Worm (Caenorhabditis elegans) whole organism, L2 larva: ENCODE results near the gene ugt-21.

ENCODE experiments used
- C34F6.9 ChIP-seq: fragments of 150-350 bp; optimal IDR thresholded peaks from 2 replicates; lab custom pipeline; 2014; ENCODE audit warnings: missing biosample characterization, missing genetic modification characterization
- F13H6.1 ChIP-seq: sonication (generic microtip); optimal IDR thresholded peaks from 2 replicates; lab custom pipeline; 2016; ENCODE audit warnings: missing genetic modification characterization, missing compliant biosample characterization
- R02D3.7 ChIP-seq: fragments of 150-350 bp; optimal IDR thresholded peaks from 2 replicates; lab custom pipeline; 2014; ENCODE audit warnings: missing biosample characterization, missing genetic modification characterization
- Y55F3AM.14 ChIP-seq: fragments of 200-800 bp; sonication (Bioruptor generic); optimal IDR thresholded peaks from 2 replicates; lab custom pipeline; 2018; ENCODE audit warnings: mild to moderate bottlenecking, missing genetic modification characterization, missing compliant biosample characterization
- ZK546.5 ChIP-seq: sonication (generic microtip); optimal IDR thresholded peaks from 2 replicates; lab custom pipeline; 2017; ENCODE audit warnings: missing biosample characterization, missing genetic modification characterization
- alr-1 ChIP-seq: fragments of 150-350 bp; optimal IDR thresholded peaks from 2 replicates; lab custom pipeline; 2014; ENCODE audit warnings: missing biosample characterization, missing genetic modification characterization
- aly-2 ChIP-seq: fragments of 150-350 bp; optimal IDR thresholded peaks from 2 replicates; lab custom pipeline; 2014; ENCODE audit warnings: missing biosample characterization, missing genetic modification characterization
- ama-1 ChIP-seq: fragments of 150-350 bp; optimal IDR thresholded peaks from 2 replicates; lab custom pipeline; 2018; ENCODE audit warnings: inconsistent platforms
- blmp-1 ChIP-seq: sonication (generic microtip); optimal IDR thresholded peaks from 2 replicates; lab custom pipeline; 2017; ENCODE audit warnings: missing genetic modification characterization, mild to moderate bottlenecking, missing compliant biosample characterization, antibody characterized with exemption, moderate library complexity; ENCODE audit not compliant: insufficient read depth
- ceh-16 ChIP-seq: fragments of 150-350 bp; optimal IDR thresholded peaks from 2 replicates; lab custom pipeline; 2014; ENCODE audit warnings: missing biosample characterization, missing genetic modification characterization
- crh-2 ChIP-seq: sonication (generic microtip); optimal IDR thresholded peaks from 2 replicates; lab custom pipeline; 2017; ENCODE audit warnings: missing biosample characterization, missing genetic modification characterization
- egl-27 ChIP-seq: sonication (generic microtip); optimal IDR thresholded peaks from 3 replicates; lab custom pipeline; 2017; ENCODE audit warnings: missing biosample characterization, missing genetic modification reagents, missing genetic modification characterization
- fos-1 ChIP-seq: fragments of 150-350 bp; optimal IDR thresholded peaks from 2 replicates; lab custom pipeline; 2014; ENCODE audit warnings: missing biosample characterization, missing genetic modification characterization
- gmeb-1 ChIP-seq: fragments of 150-350 bp; optimal IDR thresholded peaks from 2 replicates; lab custom pipeline; 2014; ENCODE audit warnings: missing biosample characterization, missing genetic modification characterization
- lin-11 ChIP-seq: fragments of 150-350 bp; sonication (generic microtip); optimal IDR thresholded peaks from 2 replicates; lab custom pipeline; 2014; ENCODE audit warnings: missing biosample characterization, missing genetic modification characterization, inconsistent platforms, mixed read lengths
- lin-13 ChIP-seq: fragments of 150-350 bp; optimal IDR thresholded peaks from 2 replicates; lab custom pipeline; 2014; ENCODE audit warnings: missing biosample characterization, missing genetic modification reagents, missing genetic modification characterization
- lin-39 ChIP-seq: fragments of 150-350 bp; optimal IDR thresholded peaks from 2 replicates; lab custom pipeline; 2014; ENCODE audit warnings: missing biosample characterization, missing genetic modification reagents, missing genetic modification characterization
- lsy-2 ChIP-seq, 2 experiments: fragments of 150-350 bp in 1 of 2; sonication (generic microtip) in 1 of 2; optimal IDR thresholded peaks; 2 replicates each; lab custom pipeline; 2014 to 2017; ENCODE audit warnings: missing biosample characterization in 2 of 2, missing genetic modification characterization in 2 of 2
- mab-5 ChIP-seq: fragments of 150-350 bp; optimal IDR thresholded peaks from 2 replicates; lab custom pipeline; 2014; ENCODE audit warnings: missing biosample characterization, missing genetic modification characterization
- mbf-1 ChIP-seq: sonication (generic microtip); optimal IDR thresholded peaks from 2 replicates; lab custom pipeline; 2017; ENCODE audit warnings: missing biosample characterization, missing genetic modification characterization
- mdl-1 ChIP-seq, 2 experiments: fragments of 150-350 bp in 1 of 2; sonication (generic microtip) in 1 of 2; optimal IDR thresholded peaks; 2 replicates each; lab custom pipeline; 2017; ENCODE audit warnings: missing biosample characterization in 2 of 2, missing genetic modification characterization in 2 of 2
- nhr-10 ChIP-seq: sonication (generic microtip); optimal IDR thresholded peaks from 2 replicates; lab custom pipeline; 2017; ENCODE audit warnings: missing biosample characterization, missing genetic modification characterization
- nhr-11 ChIP-seq: fragments of 150-350 bp; optimal IDR thresholded peaks from 2 replicates; lab custom pipeline; 2014; ENCODE audit warnings: missing biosample characterization, missing genetic modification characterization
- nhr-12 ChIP-seq: fragments of 150-350 bp; optimal IDR thresholded peaks from 2 replicates; lab custom pipeline; 2014; ENCODE audit warnings: missing biosample characterization, missing genetic modification characterization
- nhr-129 ChIP-seq: fragments of 150-350 bp; optimal IDR thresholded peaks from 2 replicates; lab custom pipeline; 2014; ENCODE audit warnings: missing biosample characterization, missing genetic modification characterization
- nhr-21 ChIP-seq: fragments of 150-350 bp; optimal IDR thresholded peaks from 2 replicates; lab custom pipeline; 2014; ENCODE audit warnings: missing biosample characterization, missing genetic modification characterization
- nhr-23 ChIP-seq: fragments of 150-350 bp; optimal IDR thresholded peaks from 2 replicates; lab custom pipeline; 2014; ENCODE audit warnings: missing biosample characterization, missing genetic modification reagents, missing genetic modification characterization
- nhr-25 ChIP-seq: fragments of 150-350 bp; sonication (generic microtip); optimal IDR thresholded peaks from 3 replicates; lab custom pipeline; 2014; ENCODE audit warnings: missing biosample characterization, missing genetic modification characterization
- nhr-6 ChIP-seq: fragments of 150-350 bp; optimal IDR thresholded peaks from 2 replicates; lab custom pipeline; 2014; ENCODE audit warnings: missing biosample characterization, missing genetic modification characterization
- nhr-77 ChIP-seq: fragments of 150-350 bp; optimal IDR thresholded peaks from 2 replicates; lab custom pipeline; 2014; ENCODE audit warnings: missing biosample characterization, missing genetic modification characterization
- peb-1 ChIP-seq: fragments of 150-350 bp; optimal IDR thresholded peaks from 2 replicates; lab custom pipeline; 2014; ENCODE audit warnings: missing biosample characterization, missing genetic modification characterization
- sem-4 ChIP-seq: fragments of 150-350 bp; optimal IDR thresholded peaks from 2 replicates; lab custom pipeline; 2014; ENCODE audit warnings: missing biosample characterization, missing genetic modification reagents, missing genetic modification characterization
- skn-1 ChIP-seq: sonication (generic microtip); optimal IDR thresholded peaks from 2 replicates; lab custom pipeline; 2017; ENCODE audit warnings: missing biosample characterization, missing genetic modification characterization
- sma-3 ChIP-seq: sonication (generic microtip); optimal IDR thresholded peaks from 2 replicates; lab custom pipeline; 2016; ENCODE audit warnings: missing genetic modification reagents, missing genetic modification characterization, missing compliant biosample characterization
- sma-9 ChIP-seq, 2 experiments: fragments of 150-350 bp in 1 of 2; sonication (generic microtip) in 1 of 2; optimal IDR thresholded peaks; 2 replicates each; lab custom pipeline; 2014 to 2016; ENCODE audit warnings: missing genetic modification characterization in 2 of 2, mild to moderate bottlenecking in 1 of 2, missing biosample characterization in 1 of 2, missing compliant biosample characterization in 1 of 2, missing genetic modification reagents in 1 of 2, moderate library complexity in 1 of 2
- snpc-4 ChIP-seq: fragments of 150-350 bp; optimal IDR thresholded peaks from 2 replicates; lab custom pipeline; 2014; ENCODE audit warnings: missing biosample characterization, missing genetic modification characterization
- unc-39 ChIP-seq: fragments of 150-350 bp; optimal IDR thresholded peaks from 2 replicates; lab custom pipeline; 2014; ENCODE audit warnings: missing biosample characterization, missing genetic modification characterization
- unc-55 ChIP-seq: fragments of 150-350 bp; sonication (generic microtip); optimal IDR thresholded peaks from 3 replicates; lab custom pipeline; 2014; ENCODE audit warnings: missing biosample characterization, missing genetic modification reagents, missing genetic modification characterization
- zag-1 ChIP-seq: fragments of 150-350 bp; optimal IDR thresholded peaks from 2 replicates; lab custom pipeline; 2014; ENCODE audit warnings: missing biosample characterization, missing genetic modification characterization
- ztf-11 ChIP-seq: sonication (generic microtip); optimal IDR thresholded peaks from 2 replicates; lab custom pipeline; 2017; ENCODE audit warnings: missing biosample characterization, missing genetic modification characterization
- ztf-4 ChIP-seq: fragments of 150-350 bp; optimal IDR thresholded peaks from 2 replicates; lab custom pipeline; 2014; ENCODE audit warnings: missing biosample characterization, missing genetic modification characterization

The ugt-21 gene

ce11 chrIV:9506251-9506650 lies 6.1 kb downstream of the ugt-21 start, which contains the start of gene ttr-9:
TSS of gene ttr-9 (minus strand) at chrIV:9506351.
- TF ChIP-seq ZK546.5 (tag; lab: Kevin White, UChicago): no peak
- no peak for TF ChIP-seq egl-27 (tag; lab: Kevin White, UChicago)
- TF ChIP-seq Y55F3AM.14: no peak

DNA sequence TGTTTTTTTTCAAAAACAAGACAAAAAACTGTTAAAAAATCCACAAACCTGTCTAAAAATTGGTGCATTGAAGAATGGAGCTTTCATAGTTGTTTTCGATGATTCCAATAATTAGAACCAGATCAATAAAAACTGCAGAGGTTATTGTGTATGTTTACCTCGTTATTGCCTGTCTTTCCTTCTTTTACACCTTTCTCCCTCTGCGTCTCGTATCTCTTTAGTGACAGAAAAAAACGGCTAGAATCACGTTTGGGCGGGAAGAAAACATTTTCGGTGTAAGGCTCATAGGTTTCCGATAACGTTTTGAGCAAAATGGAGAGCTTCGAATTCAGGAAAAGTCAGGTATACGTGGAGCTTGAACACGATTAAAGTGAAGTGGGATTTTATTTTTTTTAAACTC lies 8.5 kb downstream of the ugt-21 start, which contains the start of gene ethe-1:
Gene ethe-1 (minus strand): TSS at position 150 of the 400 bp plus-strand sequence.
- peak; percentile 58 for TF ChIP-seq nhr-129 (tag; lab: Kevin White, UChicago)
- TF ChIP-seq nhr-11 (tag; lab: Kevin White, UChicago): no peak
- TF ChIP-seq C34F6.9 (tag; lab: Kevin White, UChicago): peak; percentile 3

DNA sequence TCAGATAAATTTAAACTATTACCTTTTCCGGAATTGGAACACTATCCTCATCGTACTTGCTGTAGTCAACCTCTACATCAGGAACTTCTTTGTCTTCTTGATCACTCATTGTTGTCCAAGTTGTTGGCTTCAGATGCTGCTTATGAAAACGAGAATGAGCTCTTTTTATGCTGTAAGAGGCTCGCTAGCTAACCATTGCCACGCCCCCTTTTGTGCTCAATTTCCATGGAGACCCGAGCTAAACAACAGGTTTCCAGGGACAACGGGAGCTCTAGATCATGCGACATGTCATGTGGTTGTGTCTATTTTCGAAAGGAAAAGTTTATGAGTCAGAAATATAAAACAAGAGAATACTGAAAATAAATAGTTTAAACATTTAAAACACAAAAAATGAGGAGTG lies 10.3 kb downstream of the ugt-21 start, which contains the start of gene C33A12.4:
Gene C33A12.4 (minus strand): TSS at position 131 of the 400 bp plus-strand sequence.
- TF ChIP-seq ztf-4 (tag; lab: Kevin White, UChicago) (peak; percentile 2), C34F6.9 (tag; lab: Kevin White, UChicago) (peak; percentile 8), alr-1 (tag; lab: Kevin White, UChicago) (no peak), nhr-23 (tag; lab: Kevin White, UChicago) (no peak), ztf-11 (tag; lab: Kevin White, UChicago) (no peak), nhr-21 (peak; percentile 54), gmeb-1 (tag; lab: Kevin White, UChicago) (no peak), lin-11 (peak; percentile 68)

DNA sequence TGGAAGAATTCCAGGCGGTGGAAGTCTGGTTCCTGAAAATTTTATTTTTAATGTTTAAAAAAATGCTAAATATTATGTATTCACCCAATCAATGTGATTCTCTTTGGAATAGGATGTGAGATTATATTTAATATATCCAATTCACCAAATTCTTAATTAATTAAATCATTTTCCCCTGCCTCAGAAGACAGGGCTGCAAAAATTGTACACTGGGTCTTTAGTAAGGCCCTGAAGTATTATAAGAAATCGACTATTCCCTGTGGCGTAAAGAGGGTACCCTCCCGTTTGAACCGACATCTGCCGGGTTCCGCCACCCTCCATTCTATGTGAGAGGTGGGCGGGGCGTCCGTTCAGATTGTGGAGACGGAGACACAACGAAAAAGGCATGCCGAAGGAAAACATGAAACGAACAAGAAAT lies 11.1 kb downstream of the ugt-21 start:
- TF ChIP-seq snpc-4 (tag; lab: Kevin White, UChicago) (peak; percentile 99), ztf-4 (tag; lab: Kevin White, UChicago) (peak; percentile 66), R02D3.7 (tag; lab: Kevin White, UChicago) (peak; percentile 38), fos-1 (tag; lab: Kevin White, UChicago) (peak; percentile 25), lin-11 (peak; percentile 70), aly-2 (tag; lab: Kevin White, UChicago) (no peak), mab-5 (tag; lab: Kevin White, UChicago) (peak; percentile 10), lsy-2 (tag; optimal IDR thresholded peaks at IDR 0.05; lab: Kevin White, UChicago) (peak; percentile 62 to 85), ama-1 (peak; percentile 91), lin-13 (GFP tag; lab: Kevin White, UChicago) (peak; percentile 81), mdl-1 (tag; optimal IDR thresholded peaks at IDR 0.05; lab: Kevin White, UChicago) (peak; percentile 60 to 68), nhr-77 (tag; lab: Kevin White, UChicago) (peak; percentile 1), ztf-11 (tag; lab: Kevin White, UChicago) (peak; percentile 18), blmp-1 (tag; lab: Kevin White, UChicago) (peak; percentile 33), ZK546.5 (tag; lab: Kevin White, UChicago) (peak; percentile 18), lin-39 (tag; lab: Kevin White, UChicago) (no peak), egl-27 (tag; lab: Kevin White, UChicago) (peak; percentile 67), F13H6.1 (tag; lab: Kevin White, UChicago) (peak; percentile 74), nhr-129 (tag; lab: Kevin White, UChicago) (peak; percentile 71), nhr-21 (peak; percentile 86), sma-9 (GFP tag; optimal IDR thresholded peaks at IDR 0.05; lab: Kevin White, UChicago) (peak; percentile 87), sma-9 (tag; optimal IDR thresholded peaks at IDR 0.05; lab: Kevin White, UChicago) (no peak), alr-1 (tag; lab: Kevin White, UChicago) (no peak), peb-1 (tag; lab: Kevin White, UChicago) (peak; percentile 34), nhr-10 (tag; lab: Kevin White, UChicago) (no peak), C34F6.9 (tag; lab: Kevin White, UChicago) (peak; percentile 59), gmeb-1 (tag; lab: Kevin White, UChicago) (peak; percentile 64), skn-1 (no peak), crh-2 (tag; lab: Kevin White, UChicago) (peak; percentile 85), mbf-1 (tag; lab: Kevin White, UChicago) (no peak), nhr-6 (tag; lab: Kevin White, UChicago) (peak; percentile 44), sem-4 (tag; lab: Kevin White, UChicago) (peak; percentile 62), ceh-16 (tag; lab: Kevin White, UChicago) (peak; percentile 88), nhr-12 (no peak), nhr-25 (tag; lab: Kevin White, UChicago) (peak; percentile 81), sma-3 (GFP tag; lab: Kevin White, UChicago) (peak; percentile 78), unc-39 (no peak), Y55F3AM.14 (peak; percentile 35), zag-1 (tag; lab: Kevin White, UChicago) (peak; percentile 47), unc-55 (peak; percentile 79)
